Fruit fly (Drosophila melanogaster) whole organism, embryonic: ENCODE data around the gene simj.
A peak's percentile ranks its signal among the peaks of the same experiment; 100 is the strongest.

ENCODE experiments used
- Bgb ChIP-seq: fragments of 200-800 bp; sonication (Bioruptor generic); IDR thresholded peaks from 2 replicates; pipeline ENCODE4 v1.3.6; 2022; ENCODE audit warnings: missing biosample characterization, missing genetic modification characterization; ENCODE audit not compliant: partially characterized antibody
- CG10366 ChIP-seq: fragments of 200-800 bp; sonication (Bioruptor generic); IDR thresholded peaks from 2 replicates; pipeline ENCODE4 v1.3.6; 2022; ENCODE audit warnings: missing biosample characterization, missing genetic modification characterization
- CG12299 ChIP-seq: fragments of 200-800 bp; sonication (Bioruptor generic); optimal IDR thresholded peaks from 2 replicates; lab custom pipeline; 2018; ENCODE audit warnings: missing biosample characterization, mild to moderate bottlenecking, missing genetic modification characterization
- CG1233 ChIP-seq: fragments of 200-800 bp; sonication (Bioruptor generic); optimal IDR thresholded peaks from 4 replicates; lab custom pipeline; 2018; ENCODE audit warnings: missing biosample characterization, mild to moderate bottlenecking, missing genetic modification characterization
- CG13287 ChIP-seq: fragments of 200-800 bp; sonication (Bioruptor generic); IDR thresholded peaks from 2 replicates; pipeline ENCODE4 v1.3.6; 2022; ENCODE audit warnings: missing biosample characterization, missing genetic modification characterization; ENCODE audit not compliant: partially characterized antibody
- CG15479 ChIP-seq: fragments of 200-800 bp; sonication (Bioruptor generic); optimal IDR thresholded peaks from 3 replicates; lab custom pipeline; 2019; ENCODE audit warnings: missing biosample characterization, mild to moderate bottlenecking, missing genetic modification characterization, moderate library complexity
- CG1647 ChIP-seq: fragments of 200-800 bp; sonication (Bioruptor generic); optimal IDR thresholded peaks from 3 replicates; lab custom pipeline; 2016; ENCODE audit warnings: missing biosample characterization, missing genetic modification characterization
- CG16779 ChIP-seq: fragments of 200-800 bp; sonication (Bioruptor generic); IDR thresholded peaks from 2 replicates; pipeline ENCODE4 v1.3.6; 2022; ENCODE audit warnings: missing biosample characterization, missing genetic modification characterization
- CG17186 ChIP-seq: fragments of 200-800 bp; sonication (Bioruptor generic); optimal IDR thresholded peaks from 3 replicates; lab custom pipeline; 2017; ENCODE audit warnings: missing biosample characterization, missing genetic modification reagents, missing genetic modification characterization
- CG17385 ChIP-seq: fragments of 200-800 bp; sonication (Bioruptor generic); optimal IDR thresholded peaks from 3 replicates; lab custom pipeline; 2018; ENCODE audit warnings: missing biosample characterization, mild to moderate bottlenecking, missing genetic modification characterization
- CG1832 ChIP-seq: fragments of 200-800 bp; sonication (Bioruptor generic); optimal IDR thresholded peaks from 2 replicates; lab custom pipeline; 2017; ENCODE audit warnings: missing biosample characterization, mild to moderate bottlenecking, missing genetic modification characterization, inconsistent platforms
- CG30403 ChIP-seq: fragments of 200-800 bp; sonication (Bioruptor generic); optimal IDR thresholded peaks from 3 replicates; lab custom pipeline; 2016; ENCODE audit warnings: missing biosample characterization, missing genetic modification characterization
- CG32772 ChIP-seq: fragments of 200-800 bp; sonication (Bioruptor generic); IDR thresholded peaks from 2 replicates; pipeline ENCODE4 v1.3.6; 2022; ENCODE audit warnings: missing biosample characterization, missing genetic modification characterization
- CG42726 ChIP-seq: fragments of 200-800 bp; sonication (Bioruptor generic); IDR thresholded peaks from 2 replicates; pipeline ENCODE4 v1.3.6; 2022; ENCODE audit warnings: missing biosample characterization, missing genetic modification characterization; ENCODE audit not compliant: partially characterized antibody
- CG5245 ChIP-seq: fragments of 200-800 bp; sonication (Bioruptor generic); optimal IDR thresholded peaks from 3 replicates; lab custom pipeline; 2016; ENCODE audit warnings: missing biosample characterization, missing genetic modification characterization
- CG6689 ChIP-seq: fragments of 200-800 bp; sonication (Bioruptor generic); IDR thresholded peaks from 2 replicates; pipeline ENCODE4 v1.3.6; 2022; ENCODE audit warnings: missing biosample characterization, missing genetic modification characterization
- CG6791 ChIP-seq: fragments of 200-800 bp; sonication (Bioruptor generic); IDR thresholded peaks from 3 replicates; pipeline ENCODE4 v1.3.6; 2022; ENCODE audit warnings: missing biosample characterization, missing genetic modification characterization; ENCODE audit not compliant: partially characterized antibody
- CG8359 ChIP-seq: fragments of 200-800 bp; sonication (Bioruptor generic); optimal IDR thresholded peaks from 2 replicates; lab custom pipeline; 2017; ENCODE audit warnings: missing biosample characterization, mild to moderate bottlenecking, missing genetic modification characterization, borderline replicate concordance
- CTCF ChIP-seq: fragments of 200-800 bp; sonication (Bioruptor generic); optimal IDR thresholded peaks from 2 replicates; lab custom pipeline; 2017; ENCODE audit warnings: missing biosample characterization, mild to moderate bottlenecking, missing genetic modification characterization, moderate library complexity
- Dll ChIP-seq: fragments of 200-800 bp; sonication (Bioruptor generic); IDR thresholded peaks from 4 replicates; pipeline ENCODE4 v1.3.6; 2022; ENCODE audit warnings: missing biosample characterization, missing genetic modification characterization; ENCODE audit not compliant: partially characterized antibody
- Ets65A ChIP-seq: fragments of 200-800 bp; sonication (Bioruptor generic); peaks from one replicate; lab custom pipeline; 2016; ENCODE audit warnings: missing biosample characterization, missing genetic modification characterization
- GATAe ChIP-seq: fragments of 200-800 bp; sonication (Bioruptor generic); conservative IDR thresholded peaks from 2 replicates; pipeline ENCODE4 v1.3.6; 2022; ENCODE audit warnings: missing biosample characterization, missing genetic modification characterization
- Hand ChIP-seq: fragments of 200-800 bp; sonication (Bioruptor generic); optimal IDR thresholded peaks from 2 replicates; lab custom pipeline; 2017; ENCODE audit warnings: mild to moderate bottlenecking, missing biosample characterization, missing genetic modification reagents, missing genetic modification characterization
- Hr3 ChIP-seq: fragments of 200-800 bp; sonication (Bioruptor generic); optimal IDR thresholded peaks from 3 replicates; lab custom pipeline; 2016; ENCODE audit warnings: missing biosample characterization, missing genetic modification characterization
- Hr39 ChIP-seq: fragments of >200 bp; optimal IDR thresholded peaks from 2 replicates; lab custom pipeline; 2017
- Poxn ChIP-seq: fragments of 200-800 bp; sonication (Bioruptor generic); IDR thresholded peaks from 2 replicates; pipeline ENCODE4 v1.3.6; 2022; ENCODE audit warnings: missing biosample characterization, missing genetic modification characterization
- Ssrp ChIP-seq: fragments of 200-800 bp; sonication (Bioruptor generic); optimal IDR thresholded peaks from 2 replicates; lab custom pipeline; 2018; ENCODE audit warnings: missing biosample characterization, mild to moderate bottlenecking, missing genetic modification characterization, moderate library complexity
- Taf1 ChIP-seq: fragments of 200-800 bp; sonication (Bioruptor generic); IDR thresholded peaks from 2 replicates; pipeline ENCODE4 v1.3.6; 2022; ENCODE audit warnings: missing biosample characterization, missing genetic modification characterization
- Trl ChIP-seq, 3 experiments: fragments of >200 bp in 2 of 3; fragments of 200-800 bp in 1 of 3; sonication (Bioruptor generic) in 1 of 3; optimal IDR thresholded peaks; 2 replicates in 1 of 3; 3 replicates in 2 of 3; lab custom pipeline; 2016 to 2017; ENCODE audit warnings: missing biosample characterization in 1 of 3, missing genetic modification characterization in 1 of 3
- cad ChIP-seq: fragments of >200 bp; optimal IDR thresholded peaks from 2 replicates; lab custom pipeline; 2017; ENCODE audit warnings: missing biosample characterization, missing genetic modification characterization
- cas ChIP-seq: fragments of 200-800 bp; sonication (Bioruptor generic); IDR thresholded peaks from 2 replicates; pipeline ENCODE4 v1.3.6; 2022; ENCODE audit warnings: missing biosample characterization, missing genetic modification characterization
- caup ChIP-seq: fragments of 200-800 bp; sonication (Bioruptor generic); optimal IDR thresholded peaks from 3 replicates; lab custom pipeline; 2017; ENCODE audit warnings: missing biosample characterization, mild to moderate bottlenecking, missing genetic modification characterization, moderate library complexity; ENCODE audit not compliant: severe bottlenecking
- cg ChIP-seq: fragments of 200-800 bp; sonication (Bioruptor generic); optimal IDR thresholded peaks from 3 replicates; lab custom pipeline; 2019; ENCODE audit warnings: missing biosample characterization, mild to moderate bottlenecking, missing genetic modification characterization, moderate library complexity
- chinmo ChIP-seq: fragments of 200-800 bp; sonication (Bioruptor generic); IDR thresholded peaks from 4 replicates; pipeline ENCODE4 v1.3.6; 2022; ENCODE audit warnings: missing biosample characterization, missing genetic modification characterization; ENCODE audit not compliant: partially characterized antibody
- ci ChIP-seq: fragments of 200-800 bp; sonication (Bioruptor generic); IDR thresholded peaks from 3 replicates; pipeline ENCODE4 v1.3.6; 2022; ENCODE audit warnings: missing biosample characterization, missing genetic modification characterization
- crol ChIP-seq: fragments of 200-800 bp; sonication (Bioruptor generic); IDR thresholded peaks from 2 replicates; pipeline ENCODE4 v1.3.6; 2022; ENCODE audit warnings: missing biosample characterization, missing genetic modification characterization
- da ChIP-seq: fragments of 200-800 bp; sonication (Bioruptor generic); optimal IDR thresholded peaks from 2 replicates; lab custom pipeline; 2016; ENCODE audit warnings: missing biosample characterization, missing genetic modification characterization
- dpn ChIP-seq, 2 experiments: fragments of 200-800 bp; sonication (Bioruptor generic); optimal IDR thresholded peaks; 3 replicates each; lab custom pipeline; 2016; ENCODE audit warnings: missing biosample characterization in 2 of 2, missing genetic modification characterization in 2 of 2
- en ChIP-seq: fragments of 200-800 bp; sonication (Bioruptor generic); optimal IDR thresholded peaks from 2 replicates; lab custom pipeline; 2016; ENCODE audit warnings: missing biosample characterization, missing genetic modification characterization
- gcm ChIP-seq: fragments of 200-800 bp; sonication (Bioruptor generic); optimal IDR thresholded peaks from 2 replicates; lab custom pipeline; 2019; ENCODE audit warnings: missing biosample characterization, mild to moderate bottlenecking, missing genetic modification characterization, moderate library complexity
- gcm2 ChIP-seq: fragments of 200-800 bp; sonication (Bioruptor generic); optimal IDR thresholded peaks from 2 replicates; lab custom pipeline; 2016; ENCODE audit warnings: missing biosample characterization, missing genetic modification characterization
- her ChIP-seq: fragments of 200-800 bp; sonication (Bioruptor generic); optimal IDR thresholded peaks from 2 replicates; lab custom pipeline; 2016; ENCODE audit warnings: missing biosample characterization, missing genetic modification characterization
- kah ChIP-seq: fragments of 200-800 bp; sonication (Bioruptor generic); optimal IDR thresholded peaks from 2 replicates; lab custom pipeline; 2018; ENCODE audit warnings: missing biosample characterization, mild to moderate bottlenecking, missing genetic modification characterization
- lilli ChIP-seq: fragments of 200-800 bp; sonication (Bioruptor generic); optimal IDR thresholded peaks from 3 replicates; lab custom pipeline; 2016; ENCODE audit warnings: missing biosample characterization, missing genetic modification characterization
- otp ChIP-seq: fragments of 200-800 bp; sonication (Bioruptor generic); IDR thresholded peaks from 3 replicates; pipeline ENCODE4, ENCODE4 v1.3.6; 2022; ENCODE audit warnings: missing biosample characterization, missing genetic modification characterization
- prd ChIP-seq, 3 experiments: fragments of >200 bp in 2 of 3; fragments of 200-800 bp in 1 of 3; sonication (Bioruptor generic) in 1 of 3; optimal IDR thresholded peaks in 2 of 3; IDR thresholded peaks in 1 of 3; 2 replicates in 2 of 3; 3 replicates in 1 of 3; pipeline versions ENCODE4 v1.3.6 to Lab custom; 2017 to 2022; ENCODE audit warnings: missing biosample characterization in 1 of 3, missing genetic modification characterization in 1 of 3
- sens ChIP-seq: fragments of 200-800 bp; sonication (Bioruptor generic); peaks from one replicate; lab custom pipeline; 2016; ENCODE audit warnings: missing biosample characterization, missing genetic modification characterization
- sna ChIP-seq: fragments of 200-800 bp; sonication (Bioruptor generic); IDR thresholded peaks from 2 replicates; pipeline ENCODE4 v1.3.6; 2022; ENCODE audit warnings: missing biosample characterization, missing genetic modification characterization; ENCODE audit not compliant: partially characterized antibody
- so ChIP-seq: fragments of 200-800 bp; sonication (Bioruptor generic); IDR thresholded peaks from 3 replicates; pipeline ENCODE4 v1.3.6; 2022; ENCODE audit warnings: missing biosample characterization, missing genetic modification characterization
- usp ChIP-seq: fragments of >200 bp; optimal IDR thresholded peaks from 2 replicates; lab custom pipeline; 2017; ENCODE audit warnings: missing biosample characterization, missing genetic modification characterization
- wdn ChIP-seq: fragments of 200-800 bp; sonication (Bioruptor generic); IDR thresholded peaks from 2 replicates; pipeline ENCODE4 v1.3.6; 2022; ENCODE audit warnings: missing biosample characterization, missing genetic modification characterization

simj gene

dm6 chr3L:10666511-10667003 is 2.0 kb downstream of the simj start (continued):
- no peak for TF ChIP-seq Poxn
- TF ChIP-seq CG12299 (tag; lab: Kevin White, UChicago) = no peak
- TF ChIP-seq gcm (GFP tag; lab: Kevin White, UChicago) = peak; percentile 95
- TF ChIP-seq kah (GFP tag; lab: Kevin White, UChicago) = peak; percentile 70
- no peak for TF ChIP-seq GATAe (GFP tag; lab: Robert Waterston, UW)
- TF ChIP-seq Ets65A (GFP tag; lab: Kevin White, UChicago) = peak; percentile 20
- TF ChIP-seq CG30403 = no peak
- no peak for TF ChIP-seq caup
- TF ChIP-seq cad (GFP tag; lab: Kevin White, UChicago) = peak; percentile 15
- TF ChIP-seq usp (GFP tag; lab: Kevin White, UChicago) = no peak
- TF ChIP-seq CG5245 = peak; percentile 57
- TF ChIP-seq Trl (optimal IDR thresholded peaks at IDR 0.05; lab: Kevin White, UChicago) = peak; percentile 4 to 16
- TF ChIP-seq Trl (GFP tag; optimal IDR thresholded peaks at IDR 0.05; lab: Kevin White, UChicago) = no peak
- no peak for TF ChIP-seq CG32772 (GFP tag; lab: Robert Waterston, UW)
- TF ChIP-seq so (GFP tag; lab: Robert Waterston, UW) = no peak
- peak; percentile 68; the same call in 2 of the 3 replicates for TF ChIP-seq CG6791 (GFP tag; lab: Robert Waterston, UW)
- no peak for TF ChIP-seq cas (GFP tag; lab: Robert Waterston, UW)
- TF ChIP-seq gcm2 (GFP tag; lab: Kevin White, UChicago) = no peak
- TF ChIP-seq CG42726 (GFP tag; lab: Robert Waterston, UW) = no peak
- peak; percentile 81 for TF ChIP-seq crol (GFP tag; lab: Robert Waterston, UW)
- TF ChIP-seq chinmo (GFP tag; lab: Robert Waterston, UW) = 0 out of 4 replicates have a peak, but pooled peaks have one; percentile 14
- no peak for TF ChIP-seq CTCF (GFP tag; lab: Kevin White, UChicago)
- TF ChIP-seq CG17186 (GFP tag; lab: Kevin White, UChicago) = no peak
- TF ChIP-seq dpn (GFP tag; optimal IDR thresholded peaks at IDR 0.05; lab: Kevin White, UChicago) = no peak
- TF ChIP-seq CG15479 (GFP tag; lab: Kevin White, UChicago) = peak; percentile 12
- TF ChIP-seq Hr3 = no peak
- TF ChIP-seq CG1832 = peak; percentile 25
- TF ChIP-seq CG13287 = no peak
- no peak for TF ChIP-seq CG6689 (GFP tag; lab: Robert Waterston, UW)
- peak; percentile 43 for TF ChIP-seq cg (GFP tag; lab: Kevin White, UChicago)
- no peak for TF ChIP-seq Dll (GFP tag; lab: Robert Waterston, UW)
- no peak for TF ChIP-seq Ssrp (tag; lab: Kevin White, UChicago)
- no peak for TF ChIP-seq prd (optimal IDR thresholded peaks at IDR 0.05; lab: Kevin White, UChicago)
- TF ChIP-seq prd (GFP tag; IDR thresholded peaks at IDR 0.05; lab: Robert Waterston, UW) = no peak
- TF ChIP-seq CG10366 (GFP tag; lab: Robert Waterston, UW) = no peak
- no peak for TF ChIP-seq lilli (GFP tag; lab: Kevin White, UChicago)
- TF ChIP-seq Taf1 (GFP tag; lab: Robert Waterston, UW) = no peak
- TF ChIP-seq CG8359 (GFP tag; lab: Kevin White, UChicago) = no peak
- TF ChIP-seq Hr39 = no peak
- TF ChIP-seq sna (GFP tag; lab: Robert Waterston, UW) = no peak
- TF ChIP-seq wdn = no peak
- no peak for TF ChIP-seq CG1233 (GFP tag; lab: Kevin White, UChicago)
- TF ChIP-seq Bgb (GFP tag; lab: Robert Waterston, UW) = no peak
- no peak for TF ChIP-seq Hand (GFP tag; lab: Kevin White, UChicago)
- TF ChIP-seq otp (GFP tag; lab: Robert Waterston, UW) = peak; percentile 42; the same call in 1 of the 3 replicates
- no peak for TF ChIP-seq CG17385 (GFP tag; lab: Kevin White, UChicago)
- TF ChIP-seq da (GFP tag; lab: Kevin White, UChicago) = no peak
- TF ChIP-seq her = no peak
- TF ChIP-seq ci (GFP tag; lab: Robert Waterston, UW) = no peak
- TF ChIP-seq CG16779 (GFP tag; lab: Robert Waterston, UW) = no peak
- TF ChIP-seq CG1647 (GFP tag; lab: Kevin White, UChicago) = no peak
- TF ChIP-seq en (GFP tag; lab: Kevin White, UChicago) = no peak
- peak; percentile 46 for TF ChIP-seq sens (GFP tag; lab: Kevin White, UChicago)
